Worm (Caenorhabditis elegans) whole organism, L4 larva: ENCODE measurements around the gene mtx-2.

Experiments used
- D1046.2 ChIP-seq: fragments of 200-800 bp; sonication (Bioruptor generic); IDR thresholded peaks from 2 replicates; pipeline ENCODE4 v1.3.6; 2022; ENCODE audit warnings: missing genetic modification characterization, missing compliant biosample characterization
- F10B5.3 ChIP-seq: sonication (generic microtip); optimal IDR thresholded peaks from 2 replicates; lab custom pipeline; 2016; ENCODE audit warnings: mild to moderate bottlenecking, missing genetic modification characterization, missing compliant biosample characterization
- F26F4.8 ChIP-seq: fragments of 200-800 bp; sonication (Bioruptor generic); conservative IDR thresholded peaks from 2 replicates; pipeline ENCODE4 v1.3.6; 2022; ENCODE audit warnings: missing genetic modification characterization, missing compliant biosample characterization
- F37D6.2 ChIP-seq: sonication (generic microtip); optimal IDR thresholded peaks from 2 replicates; lab custom pipeline; 2016; ENCODE audit warnings: mild to moderate bottlenecking, missing genetic modification characterization, missing compliant biosample characterization
- T26A8.4 ChIP-seq: fragments of 200-800 bp; sonication (Bioruptor generic); IDR thresholded peaks from 2 replicates; pipeline ENCODE4 v1.3.6; 2022; ENCODE audit warnings: missing genetic modification characterization, missing compliant biosample characterization
- Y5F2A.4 ChIP-seq: fragments of 200-800 bp; sonication (Bioruptor generic); optimal IDR thresholded peaks from 2 replicates; lab custom pipeline; 2018; ENCODE audit warnings: mild to moderate bottlenecking, missing genetic modification characterization, missing compliant biosample characterization
- Y75B8A.6 ChIP-seq: fragments of 200-800 bp; sonication (Bioruptor generic); IDR thresholded peaks from 2 replicates; pipeline ENCODE4 v1.3.6; 2022; ENCODE audit warnings: missing genetic modification reagents, missing genetic modification characterization, missing compliant biosample characterization
- ZK546.5 ChIP-seq, 2 experiments: sonication (generic microtip); optimal IDR thresholded peaks; 2 replicates each; lab custom pipeline; 2017; ENCODE audit warnings: missing biosample characterization in 2 of 2, missing genetic modification characterization in 2 of 2
- aha-1 ChIP-seq: fragments of 150-350 bp; peaks from one replicate; lab custom pipeline; 2014; ENCODE audit warnings: missing biosample characterization, missing genetic modification characterization
- ama-1 ChIP-seq: fragments of 150-350 bp; optimal IDR thresholded peaks from 2 replicates; lab custom pipeline; 2014; ENCODE audit warnings: inconsistent platforms, mixed read lengths
- ceh-20 ChIP-seq: fragments of 200-800 bp; sonication (Bioruptor generic); IDR thresholded peaks from 2 replicates; pipeline ENCODE4 v1.3.6; 2022; ENCODE audit warnings: missing genetic modification reagents, missing genetic modification characterization, missing compliant biosample characterization
- ces-1 ChIP-seq: fragments of 150-350 bp; sonication (generic microtip); optimal IDR thresholded peaks from 4 replicates; lab custom pipeline; 2014; ENCODE audit warnings: missing biosample characterization, missing genetic modification reagents, missing genetic modification characterization
- cey-2 ChIP-seq: sonication (generic microtip); optimal IDR thresholded peaks from 3 replicates; lab custom pipeline; 2017; ENCODE audit warnings: missing genetic modification characterization, mild to moderate bottlenecking, missing compliant biosample characterization, antibody characterized with exemption, borderline replicate concordance; ENCODE audit not compliant: insufficient read depth
- ctbp-1 ChIP-seq: fragments of 200-800 bp; sonication (Bioruptor generic); IDR thresholded peaks from 2 replicates; pipeline ENCODE4 v1.3.6; 2022; ENCODE audit warnings: missing genetic modification reagents, missing genetic modification characterization, missing compliant biosample characterization
- daf-16 ChIP-seq, 3 experiments: sonication (generic microtip); optimal IDR thresholded peaks; 2 replicates each; lab custom pipeline; 2016 to 2017; ENCODE audit warnings: missing genetic modification characterization in 3 of 3, missing genetic modification reagents in 3 of 3, mild to moderate bottlenecking in 2 of 3, missing compliant biosample characterization in 2 of 3, missing biosample characterization in 1 of 3, moderate library complexity in 1 of 3
- daf-19 ChIP-seq: fragments of 200-800 bp; sonication (Bioruptor generic); conservative IDR thresholded peaks from 2 replicates; pipeline ENCODE4 v1.3.6; 2022; ENCODE audit warnings: missing genetic modification characterization, missing compliant biosample characterization
- dmd-6 ChIP-seq: fragments of 200-800 bp; sonication (Bioruptor generic); IDR thresholded peaks from 2 replicates; pipeline ENCODE4 v1.3.6; 2022; ENCODE audit warnings: missing genetic modification reagents, missing genetic modification characterization, missing compliant biosample characterization
- dpl-1 ChIP-seq: fragments of 150-350 bp; optimal IDR thresholded peaks from 2 replicates; lab custom pipeline; 2014; ENCODE audit warnings: missing biosample characterization, missing genetic modification reagents, missing genetic modification characterization
- egl-43 ChIP-seq: fragments of 200-800 bp; sonication (Bioruptor generic); IDR thresholded peaks from 2 replicates; pipeline ENCODE4 v1.3.6; 2022; ENCODE audit warnings: missing genetic modification reagents, missing genetic modification characterization, missing compliant biosample characterization
- fos-1 ChIP-seq: fragments of 150-350 bp; optimal IDR thresholded peaks from 2 replicates; lab custom pipeline; 2014; ENCODE audit warnings: missing biosample characterization, missing genetic modification characterization
- hif-1 ChIP-seq, 2 experiments: sonication (generic microtip); optimal IDR thresholded peaks; 2 replicates each; lab custom pipeline; 2016 to 2017; ENCODE audit warnings: missing compliant biosample characterization in 2 of 2, missing genetic modification characterization in 2 of 2, missing genetic modification reagents in 2 of 2, missing genotype in 2 of 2, mild to moderate bottlenecking in 1 of 2
- hlh-30 ChIP-seq: sonication (generic microtip); optimal IDR thresholded peaks from 2 replicates; lab custom pipeline; 2017; ENCODE audit warnings: antibody characterized with exemption, mild to moderate bottlenecking, missing genetic modification characterization, missing compliant biosample characterization; ENCODE audit not compliant: insufficient read depth
- hmg-1.1 ChIP-seq: fragments of 200-800 bp; sonication (Bioruptor generic); IDR thresholded peaks from 2 replicates; pipeline ENCODE4 v1.3.6; 2022; ENCODE audit warnings: missing genetic modification reagents, missing genetic modification characterization, missing compliant biosample characterization
- lin-13 ChIP-seq: fragments of 150-350 bp; optimal IDR thresholded peaks from 2 replicates; lab custom pipeline; 2014; ENCODE audit warnings: missing biosample characterization, missing genetic modification reagents, missing genetic modification characterization
- madf-5 ChIP-seq, 2 experiments: fragments of 200-800 bp; sonication (Bioruptor generic); IDR thresholded peaks; 2 replicates each; pipeline ENCODE4 v1.3.6; 2022; ENCODE audit warnings: missing compliant biosample characterization in 2 of 2, missing genetic modification characterization in 2 of 2
- mdt-29 ChIP-seq: fragments of 200-800 bp; sonication (Bioruptor generic); IDR thresholded peaks from 2 replicates; pipeline ENCODE4 v1.3.6; 2022; ENCODE audit warnings: missing genetic modification reagents, missing genetic modification characterization, missing compliant biosample characterization
- nhr-10 ChIP-seq: fragments of 150-350 bp; optimal IDR thresholded peaks from 2 replicates; lab custom pipeline; 2014; ENCODE audit warnings: missing biosample characterization, missing genetic modification characterization
- nhr-11 ChIP-seq: fragments of 150-350 bp; optimal IDR thresholded peaks from 2 replicates; lab custom pipeline; 2014; ENCODE audit warnings: missing biosample characterization, missing genetic modification characterization
- nhr-28 ChIP-seq: fragments of 150-350 bp; optimal IDR thresholded peaks from 2 replicates; lab custom pipeline; 2014; ENCODE audit warnings: missing biosample characterization, missing genetic modification characterization
- nhr-41 ChIP-seq: fragments of 200-800 bp; sonication (Bioruptor generic); IDR thresholded peaks from 2 replicates; pipeline ENCODE4 v1.3.6; 2022; ENCODE audit warnings: missing genetic modification reagents, missing genetic modification characterization, missing compliant biosample characterization
- nhr-48 ChIP-seq: sonication (generic microtip); optimal IDR thresholded peaks from 2 replicates; lab custom pipeline; 2016; ENCODE audit warnings: mild to moderate bottlenecking, missing genetic modification characterization, missing compliant biosample characterization
- nhr-6 ChIP-seq: fragments of 150-350 bp; optimal IDR thresholded peaks from 2 replicates; lab custom pipeline; 2014; ENCODE audit warnings: missing biosample characterization, missing genetic modification characterization
- nhr-76 ChIP-seq: fragments of 150-350 bp; optimal IDR thresholded peaks from 2 replicates; lab custom pipeline; 2014; ENCODE audit warnings: missing biosample characterization, missing genetic modification characterization
- pha-4 ChIP-seq, 2 experiments: fragments of 150-350 bp in 1 of 2; fragments of 200-800 bp in 1 of 2; sonication (Bioruptor generic) in 1 of 2; IDR thresholded peaks in 1 of 2; optimal IDR thresholded peaks in 1 of 2; 2 replicates each; pipeline versions ENCODE4 v1.3.6 to Lab custom; 2014 to 2022; ENCODE audit warnings: missing genetic modification characterization in 2 of 2, missing genetic modification reagents in 2 of 2, missing biosample characterization in 1 of 2, missing compliant biosample characterization in 1 of 2
- php-3 ChIP-seq: fragments of 200-800 bp; sonication (Bioruptor generic); IDR thresholded peaks from 2 replicates; pipeline ENCODE4 v1.3.6; 2022; ENCODE audit warnings: missing genetic modification reagents, missing genetic modification characterization, missing compliant biosample characterization
- pqm-1 ChIP-seq: sonication (generic microtip); optimal IDR thresholded peaks from 2 replicates; lab custom pipeline; 2017; ENCODE audit warnings: missing biosample characterization, missing genetic modification characterization
- saeg-2 ChIP-seq: fragments of 200-800 bp; sonication (Bioruptor generic); IDR thresholded peaks from 2 replicates; pipeline ENCODE4 v1.3.6; 2022; ENCODE audit warnings: missing genetic modification reagents, missing genetic modification characterization, missing compliant biosample characterization
- sdz-12 ChIP-seq: fragments of 200-800 bp; sonication (Bioruptor generic); optimal IDR thresholded peaks from 2 replicates; lab custom pipeline; 2018; ENCODE audit warnings: mild to moderate bottlenecking, missing genetic modification characterization, missing compliant biosample characterization
- set-16 ChIP-seq: fragments of 200-800 bp; sonication (Bioruptor generic); IDR thresholded peaks from 2 replicates; pipeline ENCODE4 v1.3.6; 2022; ENCODE audit warnings: missing genetic modification reagents, missing genetic modification characterization, missing compliant biosample characterization
- skn-1 ChIP-seq: fragments of 150-350 bp; optimal IDR thresholded peaks from 2 replicates; lab custom pipeline; 2014; ENCODE audit warnings: missing biosample characterization, missing genetic modification characterization
- snpc-4 ChIP-seq: fragments of 150-350 bp; optimal IDR thresholded peaks from 2 replicates; lab custom pipeline; 2014; ENCODE audit warnings: missing biosample characterization, missing genetic modification characterization
- spr-1 ChIP-seq: sonication (generic microtip); optimal IDR thresholded peaks from 2 replicates; lab custom pipeline; 2016; ENCODE audit warnings: mild to moderate bottlenecking, missing genetic modification characterization, missing compliant biosample characterization
- spr-3 ChIP-seq: fragments of 200-800 bp; sonication (Bioruptor generic); optimal IDR thresholded peaks from 2 replicates; lab custom pipeline; 2018; ENCODE audit warnings: mild to moderate bottlenecking, missing genetic modification characterization, missing compliant biosample characterization
- tag-97 ChIP-seq: fragments of 200-800 bp; sonication (Bioruptor generic); IDR thresholded peaks from 2 replicates; pipeline ENCODE4 v1.3.6; 2022; ENCODE audit warnings: missing genetic modification characterization, missing compliant biosample characterization
- tra-1 ChIP-seq: fragments of 200-800 bp; sonication (Bioruptor generic); IDR thresholded peaks from 2 replicates; pipeline ENCODE4 v1.3.6; 2022; ENCODE audit warnings: missing genetic modification reagents, missing genetic modification characterization, missing compliant biosample characterization
- unc-130 ChIP-seq: sonication (generic microtip); optimal IDR thresholded peaks from 2 replicates; lab custom pipeline; 2016; ENCODE audit warnings: missing genetic modification reagents, missing genetic modification characterization, missing compliant biosample characterization
- unc-39 ChIP-seq: sonication (generic microtip); optimal IDR thresholded peaks from 2 replicates; lab custom pipeline; 2017; ENCODE audit warnings: missing biosample characterization, missing genetic modification characterization
- unc-62 ChIP-seq, 3 experiments: fragments of 150-350 bp in 1 of 3; sonication (generic microtip); optimal IDR thresholded peaks in 2 of 3; peaks in 1 of 3; 1 replicate in 1 of 3; 2 replicates in 2 of 3; lab custom pipeline; 2014 to 2017; ENCODE audit warnings: missing biosample characterization in 3 of 3, missing genetic modification characterization in 3 of 3, missing genetic modification reagents in 3 of 3, missing genotype in 1 of 3
- vab-7 ChIP-seq: fragments of 200-800 bp; sonication (Bioruptor generic); IDR thresholded peaks from 2 replicates; pipeline ENCODE4 v1.3.6; 2022; ENCODE audit warnings: missing genetic modification reagents, missing genetic modification characterization, missing compliant biosample characterization
- zfp-2 ChIP-seq: sonication (generic microtip); optimal IDR thresholded peaks from 2 replicates; lab custom pipeline; 2016; ENCODE audit warnings: mild to moderate bottlenecking, missing genetic modification characterization, missing compliant biosample characterization
- ztf-11 ChIP-seq: fragments of 150-350 bp; optimal IDR thresholded peaks from 2 replicates; lab custom pipeline; 2014; ENCODE audit warnings: missing biosample characterization, missing genetic modification characterization

The mtx-2 gene

DNA sequence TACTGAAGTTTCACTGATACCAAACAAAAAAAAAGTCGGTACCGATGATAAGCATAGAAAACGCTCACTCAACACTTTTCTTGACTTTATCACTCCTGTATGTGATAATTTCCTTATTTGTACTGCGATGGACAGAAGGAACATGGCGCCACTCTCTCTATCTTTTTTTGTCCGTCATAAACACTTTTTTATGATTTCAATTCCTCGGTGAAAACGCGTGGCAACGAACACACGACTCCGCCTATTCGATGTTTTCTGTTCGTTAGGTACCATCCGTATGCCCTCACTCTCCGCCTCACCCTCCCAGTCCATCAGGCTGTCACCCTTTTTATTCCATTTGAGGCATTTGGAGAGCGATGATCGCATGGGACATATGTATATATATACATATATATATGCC, 33.1 kb downstream of the mtx-2 start (continued):
- TF ChIP-seq nhr-10: no peak
- no peak for TF ChIP-seq vab-7 (GFP tag; lab: Robert Waterston, UW)
- TF ChIP-seq php-3 (GFP tag; lab: Robert Waterston, UW): peak; percentile 50
- peak; percentile 17; the same call in 1 of the 2 replicates for TF ChIP-seq hmg-1.1 (GFP tag; lab: Robert Waterston, UW)
- TF ChIP-seq mdt-29 (GFP tag; lab: Robert Waterston, UW): no peak
- TF ChIP-seq ama-1 (lab: Kevin White, UChicago): no peak
- no peak for TF ChIP-seq zfp-2
- no peak for TF ChIP-seq F26F4.8
- TF ChIP-seq nhr-11 (tag; lab: Kevin White, UChicago): no peak
- peak; percentile 88 for TF ChIP-seq nhr-28
- TF ChIP-seq skn-1 (tag; lab: Kevin White, UChicago): no peak
- TF ChIP-seq nhr-6 (tag; lab: Kevin White, UChicago): no peak
- no peak for TF ChIP-seq egl-43 (GFP tag; lab: Robert Waterston, UW)
- no peak for TF ChIP-seq F37D6.2
- TF ChIP-seq madf-5 (GFP tag; IDR thresholded peaks at IDR 0.05; lab: Robert Waterston, UW): 0 out of 4 replicates have a peak, but pooled peaks of 1 of the 2 experiments have one; percentile 27
- no peak for TF ChIP-seq Y5F2A.4 (GFP tag; lab: Kevin White, UChicago)
- TF ChIP-seq spr-1 (tag; lab: Kevin White, UChicago): no peak
- no peak for TF ChIP-seq lin-13
- no peak for TF ChIP-seq set-16
- no peak for TF ChIP-seq fos-1 (tag; lab: Kevin White, UChicago)
- TF ChIP-seq Y75B8A.6: no peak
- TF ChIP-seq unc-39 (tag; lab: Kevin White, UChicago): no peak
- TF ChIP-seq dmd-6 (GFP tag; lab: Robert Waterston, UW): peak; percentile 75
- TF ChIP-seq saeg-2 (GFP tag; lab: Robert Waterston, UW): no peak
- TF ChIP-seq unc-62 (GFP tag; optimal IDR thresholded peaks at IDR 0.05 in 1 of 2; lab: Kevin White, UChicago): peak in 1 of 2 experiments; percentile 2
- no peak for TF ChIP-seq unc-62 (tag; optimal IDR thresholded peaks at IDR 0.05; lab: Kevin White, UChicago)
- no peak for TF ChIP-seq aha-1 (tag; lab: Kevin White, UChicago)
- TF ChIP-seq F10B5.3 (tag; lab: Kevin White, UChicago): no peak
- TF ChIP-seq spr-3: no peak
- TF ChIP-seq nhr-48 (tag; lab: Kevin White, UChicago): no peak
- TF ChIP-seq hif-1 (tag; optimal IDR thresholded peaks at IDR 0.05; lab: Kevin White, UChicago): no peak
- TF ChIP-seq ctbp-1: no peak
- peak; percentile 87 for TF ChIP-seq pqm-1 (tag; lab: Kevin White, UChicago)
- no peak for TF ChIP-seq cey-2 (tag; lab: Kevin White, UChicago)
- peak; percentile 44; the same call in 1 of the 2 replicates for TF ChIP-seq tra-1 (GFP tag; lab: Robert Waterston, UW)
- TF ChIP-seq daf-16 (GFP tag; optimal IDR thresholded peaks at IDR 0.05; lab: Kevin White, UChicago): no peak
- TF ChIP-seq daf-16 (tag; optimal IDR thresholded peaks at IDR 0.05; lab: Kevin White, UChicago): peak; percentile 75
- TF ChIP-seq ztf-11: no peak
- TF ChIP-seq dpl-1 (GFP tag; lab: Kevin White, UChicago): no peak
- no peak for TF ChIP-seq nhr-76 (tag; lab: Kevin White, UChicago)
- TF ChIP-seq nhr-41 (GFP tag; lab: Robert Waterston, UW): no peak
- no peak for TF ChIP-seq snpc-4 (tag; lab: Kevin White, UChicago)
- TF ChIP-seq tag-97 (GFP tag; lab: Robert Waterston, UW): no peak
- TF ChIP-seq ces-1: no peak
- TF ChIP-seq pha-4 (GFP tag; IDR thresholded peaks at IDR 0.05; lab: Robert Waterston, UW): no peak
- no peak for TF ChIP-seq pha-4 (tag; optimal IDR thresholded peaks at IDR 0.05; lab: Kevin White, UChicago)
- no peak for TF ChIP-seq D1046.2 (GFP tag; lab: Robert Waterston, UW)
- no peak for TF ChIP-seq ceh-20 (GFP tag; lab: Robert Waterston, UW)
- TF ChIP-seq hlh-30 (tag; lab: Kevin White, UChicago): peak; percentile 22
- TF ChIP-seq daf-19 (GFP tag; lab: Robert Waterston, UW): no peak
- no peak for TF ChIP-seq unc-130 (GFP tag; lab: Kevin White, UChicago)
- TF ChIP-seq ZK546.5 (tag; optimal IDR thresholded peaks at IDR 0.05; lab: Kevin White, UChicago): no peak
- no peak for TF ChIP-seq sdz-12 (GFP tag; lab: Kevin White, UChicago)
- no peak for TF ChIP-seq T26A8.4
